Worm (Caenorhabditis elegans) whole organism, L2 larva: ENCODE measurements around the gene ptp-2.

ENCODE experiments used
- C34F6.9 ChIP-seq: fragments of 150-350 bp; optimal IDR thresholded peaks from 2 replicates; lab custom pipeline; 2014; ENCODE audit warnings: missing biosample characterization, missing genetic modification characterization
- F13H6.1 ChIP-seq: sonication (generic microtip); optimal IDR thresholded peaks from 2 replicates; lab custom pipeline; 2016; ENCODE audit warnings: missing genetic modification characterization, missing compliant biosample characterization
- R02D3.7 ChIP-seq: fragments of 150-350 bp; optimal IDR thresholded peaks from 2 replicates; lab custom pipeline; 2014; ENCODE audit warnings: missing biosample characterization, missing genetic modification characterization
- Y55F3AM.14 ChIP-seq: fragments of 200-800 bp; sonication (Bioruptor generic); optimal IDR thresholded peaks from 2 replicates; lab custom pipeline; 2018; ENCODE audit warnings: mild to moderate bottlenecking, missing genetic modification characterization, missing compliant biosample characterization
- ZK546.5 ChIP-seq: sonication (generic microtip); optimal IDR thresholded peaks from 2 replicates; lab custom pipeline; 2017; ENCODE audit warnings: missing biosample characterization, missing genetic modification characterization
- alr-1 ChIP-seq: fragments of 150-350 bp; optimal IDR thresholded peaks from 2 replicates; lab custom pipeline; 2014; ENCODE audit warnings: missing biosample characterization, missing genetic modification characterization
- aly-2 ChIP-seq: fragments of 150-350 bp; optimal IDR thresholded peaks from 2 replicates; lab custom pipeline; 2014; ENCODE audit warnings: missing biosample characterization, missing genetic modification characterization
- ama-1 ChIP-seq: fragments of 150-350 bp; optimal IDR thresholded peaks from 2 replicates; lab custom pipeline; 2018; ENCODE audit warnings: inconsistent platforms
- blmp-1 ChIP-seq: sonication (generic microtip); optimal IDR thresholded peaks from 2 replicates; lab custom pipeline; 2017; ENCODE audit warnings: missing genetic modification characterization, mild to moderate bottlenecking, missing compliant biosample characterization, antibody characterized with exemption, moderate library complexity; ENCODE audit not compliant: insufficient read depth
- ceh-16 ChIP-seq: fragments of 150-350 bp; optimal IDR thresholded peaks from 2 replicates; lab custom pipeline; 2014; ENCODE audit warnings: missing biosample characterization, missing genetic modification characterization
- ceh-82 ChIP-seq: fragments of 150-350 bp; optimal IDR thresholded peaks from 2 replicates; lab custom pipeline; 2014; ENCODE audit warnings: missing biosample characterization, missing genetic modification characterization
- crh-2 ChIP-seq: sonication (generic microtip); optimal IDR thresholded peaks from 2 replicates; lab custom pipeline; 2017; ENCODE audit warnings: missing biosample characterization, missing genetic modification characterization
- dmd-4 ChIP-seq: sonication (generic microtip); optimal IDR thresholded peaks from 2 replicates; lab custom pipeline; 2017; ENCODE audit warnings: missing biosample characterization, missing genetic modification characterization
- egl-27 ChIP-seq: sonication (generic microtip); optimal IDR thresholded peaks from 3 replicates; lab custom pipeline; 2017; ENCODE audit warnings: missing biosample characterization, missing genetic modification reagents, missing genetic modification characterization
- elt-1 ChIP-seq: fragments of 150-350 bp; optimal IDR thresholded peaks from 2 replicates; lab custom pipeline; 2014; ENCODE audit warnings: missing biosample characterization, missing genetic modification characterization
- elt-3 ChIP-seq: sonication (generic microtip); optimal IDR thresholded peaks from 2 replicates; lab custom pipeline; 2017; ENCODE audit warnings: missing biosample characterization, missing genetic modification characterization
- fos-1 ChIP-seq: fragments of 150-350 bp; optimal IDR thresholded peaks from 2 replicates; lab custom pipeline; 2014; ENCODE audit warnings: missing biosample characterization, missing genetic modification characterization
- gmeb-1 ChIP-seq: fragments of 150-350 bp; optimal IDR thresholded peaks from 2 replicates; lab custom pipeline; 2014; ENCODE audit warnings: missing biosample characterization, missing genetic modification characterization
- lin-11 ChIP-seq: fragments of 150-350 bp; sonication (generic microtip); optimal IDR thresholded peaks from 2 replicates; lab custom pipeline; 2014; ENCODE audit warnings: missing biosample characterization, missing genetic modification characterization, inconsistent platforms, mixed read lengths
- lin-13 ChIP-seq: fragments of 150-350 bp; optimal IDR thresholded peaks from 2 replicates; lab custom pipeline; 2014; ENCODE audit warnings: missing biosample characterization, missing genetic modification reagents, missing genetic modification characterization
- lin-39 ChIP-seq: fragments of 150-350 bp; optimal IDR thresholded peaks from 2 replicates; lab custom pipeline; 2014; ENCODE audit warnings: missing biosample characterization, missing genetic modification reagents, missing genetic modification characterization
- lsy-2 ChIP-seq, 2 experiments: fragments of 150-350 bp in 1 of 2; sonication (generic microtip) in 1 of 2; optimal IDR thresholded peaks; 2 replicates each; lab custom pipeline; 2014 to 2017; ENCODE audit warnings: missing biosample characterization in 2 of 2, missing genetic modification characterization in 2 of 2
- mab-5 ChIP-seq: fragments of 150-350 bp; optimal IDR thresholded peaks from 2 replicates; lab custom pipeline; 2014; ENCODE audit warnings: missing biosample characterization, missing genetic modification characterization
- mbf-1 ChIP-seq: sonication (generic microtip); optimal IDR thresholded peaks from 2 replicates; lab custom pipeline; 2017; ENCODE audit warnings: missing biosample characterization, missing genetic modification characterization
- mdl-1 ChIP-seq, 2 experiments: fragments of 150-350 bp in 1 of 2; sonication (generic microtip) in 1 of 2; optimal IDR thresholded peaks; 2 replicates each; lab custom pipeline; 2017; ENCODE audit warnings: missing biosample characterization in 2 of 2, missing genetic modification characterization in 2 of 2
- nhr-10 ChIP-seq: sonication (generic microtip); optimal IDR thresholded peaks from 2 replicates; lab custom pipeline; 2017; ENCODE audit warnings: missing biosample characterization, missing genetic modification characterization
- nhr-11 ChIP-seq: fragments of 150-350 bp; optimal IDR thresholded peaks from 2 replicates; lab custom pipeline; 2014; ENCODE audit warnings: missing biosample characterization, missing genetic modification characterization
- nhr-12 ChIP-seq: fragments of 150-350 bp; optimal IDR thresholded peaks from 2 replicates; lab custom pipeline; 2014; ENCODE audit warnings: missing biosample characterization, missing genetic modification characterization
- nhr-129 ChIP-seq: fragments of 150-350 bp; optimal IDR thresholded peaks from 2 replicates; lab custom pipeline; 2014; ENCODE audit warnings: missing biosample characterization, missing genetic modification characterization
- nhr-21 ChIP-seq: fragments of 150-350 bp; optimal IDR thresholded peaks from 2 replicates; lab custom pipeline; 2014; ENCODE audit warnings: missing biosample characterization, missing genetic modification characterization
- nhr-23 ChIP-seq: fragments of 150-350 bp; optimal IDR thresholded peaks from 2 replicates; lab custom pipeline; 2014; ENCODE audit warnings: missing biosample characterization, missing genetic modification reagents, missing genetic modification characterization
- nhr-237 ChIP-seq: fragments of 150-350 bp; optimal IDR thresholded peaks from 2 replicates; lab custom pipeline; 2014; ENCODE audit warnings: missing biosample characterization, missing genetic modification characterization
- nhr-25 ChIP-seq: fragments of 150-350 bp; sonication (generic microtip); optimal IDR thresholded peaks from 3 replicates; lab custom pipeline; 2014; ENCODE audit warnings: missing biosample characterization, missing genetic modification characterization
- nhr-6 ChIP-seq: fragments of 150-350 bp; optimal IDR thresholded peaks from 2 replicates; lab custom pipeline; 2014; ENCODE audit warnings: missing biosample characterization, missing genetic modification characterization
- nhr-77 ChIP-seq: fragments of 150-350 bp; optimal IDR thresholded peaks from 2 replicates; lab custom pipeline; 2014; ENCODE audit warnings: missing biosample characterization, missing genetic modification characterization
- peb-1 ChIP-seq: fragments of 150-350 bp; optimal IDR thresholded peaks from 2 replicates; lab custom pipeline; 2014; ENCODE audit warnings: missing biosample characterization, missing genetic modification characterization
- sem-4 ChIP-seq: fragments of 150-350 bp; optimal IDR thresholded peaks from 2 replicates; lab custom pipeline; 2014; ENCODE audit warnings: missing biosample characterization, missing genetic modification reagents, missing genetic modification characterization
- skn-1 ChIP-seq: sonication (generic microtip); optimal IDR thresholded peaks from 2 replicates; lab custom pipeline; 2017; ENCODE audit warnings: missing biosample characterization, missing genetic modification characterization
- sma-3 ChIP-seq: sonication (generic microtip); optimal IDR thresholded peaks from 2 replicates; lab custom pipeline; 2016; ENCODE audit warnings: missing genetic modification reagents, missing genetic modification characterization, missing compliant biosample characterization
- sma-9 ChIP-seq, 2 experiments: fragments of 150-350 bp in 1 of 2; sonication (generic microtip) in 1 of 2; optimal IDR thresholded peaks; 2 replicates each; lab custom pipeline; 2014 to 2016; ENCODE audit warnings: missing genetic modification characterization in 2 of 2, mild to moderate bottlenecking in 1 of 2, missing biosample characterization in 1 of 2, missing compliant biosample characterization in 1 of 2, missing genetic modification reagents in 1 of 2, moderate library complexity in 1 of 2
- snpc-4 ChIP-seq: fragments of 150-350 bp; optimal IDR thresholded peaks from 2 replicates; lab custom pipeline; 2014; ENCODE audit warnings: missing biosample characterization, missing genetic modification characterization
- unc-39 ChIP-seq: fragments of 150-350 bp; optimal IDR thresholded peaks from 2 replicates; lab custom pipeline; 2014; ENCODE audit warnings: missing biosample characterization, missing genetic modification characterization
- unc-55 ChIP-seq: fragments of 150-350 bp; sonication (generic microtip); optimal IDR thresholded peaks from 3 replicates; lab custom pipeline; 2014; ENCODE audit warnings: missing biosample characterization, missing genetic modification reagents, missing genetic modification characterization
- unc-62 ChIP-seq: fragments of 150-350 bp; optimal IDR thresholded peaks from 2 replicates; lab custom pipeline; 2014; ENCODE audit warnings: missing biosample characterization, missing genetic modification reagents, missing genetic modification characterization
- zag-1 ChIP-seq: fragments of 150-350 bp; optimal IDR thresholded peaks from 2 replicates; lab custom pipeline; 2014; ENCODE audit warnings: missing biosample characterization, missing genetic modification characterization
- ztf-1 ChIP-seq: fragments of 200-800 bp; sonication (Bioruptor generic); conservative IDR thresholded peaks from 2 replicates; pipeline ENCODE4 v1.3.6; 2022; ENCODE audit warnings: missing genetic modification characterization, missing compliant biosample characterization
- ztf-11 ChIP-seq: sonication (generic microtip); optimal IDR thresholded peaks from 2 replicates; lab custom pipeline; 2017; ENCODE audit warnings: missing biosample characterization, missing genetic modification characterization
- ztf-4 ChIP-seq: fragments of 150-350 bp; optimal IDR thresholded peaks from 2 replicates; lab custom pipeline; 2014; ENCODE audit warnings: missing biosample characterization, missing genetic modification characterization

Gene ptp-2

DNA sequence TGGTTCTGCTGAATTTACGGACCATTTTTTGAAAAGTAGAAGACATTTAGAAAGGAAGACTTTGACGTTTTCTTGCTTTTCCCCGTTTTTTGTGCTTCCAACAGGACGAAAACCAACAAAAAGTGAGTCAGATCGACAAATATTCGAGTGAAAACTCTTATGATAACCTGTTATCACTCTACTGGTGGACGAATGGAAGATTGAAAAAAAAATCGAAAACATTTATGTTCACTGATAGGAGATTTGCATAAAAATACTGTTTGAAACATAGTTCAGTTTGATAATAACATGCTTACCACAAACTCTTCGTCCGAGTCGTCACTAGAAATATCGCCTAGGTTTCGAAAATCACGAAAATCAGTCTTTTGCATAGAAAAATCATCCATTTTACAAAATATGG lies 46.0 kb upstream of the ptp-2 start:
- TF ChIP-seq alr-1 (no peak), fos-1 (peak; percentile 53), elt-1 (no peak), mbf-1 (no peak)

DNA sequence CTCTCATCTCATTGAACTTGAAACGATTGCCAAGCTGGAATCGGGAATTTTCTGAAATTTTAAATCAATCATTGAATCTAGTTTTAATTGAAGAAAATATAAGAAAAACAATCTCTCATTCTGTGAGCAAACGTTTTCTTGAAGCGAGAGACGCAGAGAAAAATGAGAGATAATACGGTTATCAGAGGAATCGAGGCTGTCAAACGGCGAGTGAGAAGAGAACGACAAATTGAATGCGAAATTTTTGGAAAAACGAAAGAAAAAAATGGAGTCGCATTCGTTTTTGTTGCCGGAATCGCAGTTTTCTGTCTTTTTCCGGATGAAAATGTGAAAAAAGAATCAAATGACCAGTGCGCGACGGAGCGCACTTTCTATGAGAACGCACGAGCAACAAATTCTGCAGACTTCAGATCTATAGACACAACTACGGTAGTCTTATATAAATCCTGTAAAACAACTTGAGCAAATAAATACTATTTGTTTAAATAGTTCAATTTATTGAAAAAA lies 44.8 kb upstream of the ptp-2 start, which contains the start of gene tex-2:
tex-2 (minus strand) TSS at position 51 of the 507 bp plus-strand sequence.
- TF ChIP-seq lin-13: peak; percentile 13
- TF ChIP-seq zag-1 (tag; lab: Kevin White, UChicago): peak; percentile 24
- TF ChIP-seq fos-1: peak; percentile 77
- TF ChIP-seq egl-27 (tag; lab: Kevin White, UChicago): no peak
- no peak for TF ChIP-seq nhr-23 (tag; lab: Kevin White, UChicago)
- TF ChIP-seq mab-5 (tag; lab: Kevin White, UChicago): no peak
- TF ChIP-seq mdl-1 (tag; optimal IDR thresholded peaks at IDR 0.05; lab: Kevin White, UChicago): no peak
- TF ChIP-seq elt-1: no peak
- TF ChIP-seq lin-11 (tag; lab: Kevin White, UChicago): no peak
- TF ChIP-seq lin-39 (tag; lab: Kevin White, UChicago): no peak
- no peak for TF ChIP-seq aly-2
- TF ChIP-seq ama-1 (lab: Kevin White, UChicago): no peak
- peak; percentile 9 for TF ChIP-seq crh-2 (tag; lab: Kevin White, UChicago)
- TF ChIP-seq nhr-12 (tag; lab: Kevin White, UChicago): no peak
- TF ChIP-seq nhr-21: no peak
- TF ChIP-seq ztf-11 (tag; lab: Kevin White, UChicago): no peak
- no peak for TF ChIP-seq ztf-4
- TF ChIP-seq sem-4 (tag; lab: Kevin White, UChicago): no peak
- no peak for TF ChIP-seq ztf-1 (GFP tag; lab: Robert Waterston, UW)
- TF ChIP-seq nhr-6 (tag; lab: Kevin White, UChicago): no peak
- no peak for TF ChIP-seq dmd-4 (tag; lab: Kevin White, UChicago)
- no peak for TF ChIP-seq sma-3 (GFP tag; lab: Kevin White, UChicago)
- TF ChIP-seq nhr-10 (tag; lab: Kevin White, UChicago): no peak
- TF ChIP-seq nhr-129 (tag; lab: Kevin White, UChicago): peak; percentile 48
- no peak for TF ChIP-seq alr-1
- TF ChIP-seq Y55F3AM.14 (GFP tag; lab: Kevin White, UChicago): no peak
- TF ChIP-seq nhr-25 (tag; lab: Kevin White, UChicago): no peak
- TF ChIP-seq peb-1 (tag; lab: Kevin White, UChicago): no peak
- TF ChIP-seq nhr-11 (tag; lab: Kevin White, UChicago): no peak
- TF ChIP-seq ZK546.5 (tag; lab: Kevin White, UChicago): no peak
- TF ChIP-seq unc-39 (tag; lab: Kevin White, UChicago): no peak
- TF ChIP-seq nhr-77 (tag; lab: Kevin White, UChicago): no peak
- no peak for TF ChIP-seq blmp-1 (tag; lab: Kevin White, UChicago)
- no peak for TF ChIP-seq R02D3.7 (tag; lab: Kevin White, UChicago)
- peak in 1 of 2 experiments; percentile 33 for TF ChIP-seq lsy-2 (tag; optimal IDR thresholded peaks at IDR 0.05; lab: Kevin White, UChicago)
- no peak for TF ChIP-seq unc-62 (GFP tag; lab: Kevin White, UChicago)
- no peak for TF ChIP-seq ceh-16
- no peak for TF ChIP-seq elt-3 (tag; lab: Kevin White, UChicago)
- TF ChIP-seq skn-1 (tag; lab: Kevin White, UChicago): no peak
- no peak for TF ChIP-seq nhr-237 (tag; lab: Kevin White, UChicago)
- TF ChIP-seq ceh-82 (tag; lab: Kevin White, UChicago): no peak
- TF ChIP-seq snpc-4 (tag; lab: Kevin White, UChicago): no peak
- peak; percentile 32 for TF ChIP-seq F13H6.1 (tag; lab: Kevin White, UChicago)
- no peak for TF ChIP-seq sma-9 (GFP tag; optimal IDR thresholded peaks at IDR 0.05; lab: Kevin White, UChicago)
- no peak for TF ChIP-seq sma-9 (tag; optimal IDR thresholded peaks at IDR 0.05; lab: Kevin White, UChicago)
- no peak for TF ChIP-seq mbf-1
- TF ChIP-seq C34F6.9 (tag; lab: Kevin White, UChicago): peak; percentile 34
- TF ChIP-seq unc-55 (GFP tag; lab: Kevin White, UChicago): peak; percentile 55
- no peak for TF ChIP-seq gmeb-1 (tag; lab: Kevin White, UChicago)
